Worm (Caenorhabditis elegans) whole organism, L2 larva: Measurements from ENCODE around the gene C05E11.6.

Experiments
- R02D3.7 ChIP-seq: fragments of 150-350 bp; optimal IDR thresholded peaks from 2 replicates; lab custom pipeline; 2014; ENCODE audit warnings: missing biosample characterization, missing genetic modification characterization
- elt-3 ChIP-seq: sonication (generic microtip); optimal IDR thresholded peaks from 2 replicates; lab custom pipeline; 2017; ENCODE audit warnings: missing biosample characterization, missing genetic modification characterization
- lsy-2 ChIP-seq, 2 experiments: fragments of 150-350 bp in 1 of 2; sonication (generic microtip) in 1 of 2; optimal IDR thresholded peaks; 2 replicates each; lab custom pipeline; 2014 to 2017; ENCODE audit warnings: missing biosample characterization in 2 of 2, missing genetic modification characterization in 2 of 2
- nhr-11 ChIP-seq: fragments of 150-350 bp; optimal IDR thresholded peaks from 2 replicates; lab custom pipeline; 2014; ENCODE audit warnings: missing biosample characterization, missing genetic modification characterization
- nhr-23 ChIP-seq: fragments of 150-350 bp; optimal IDR thresholded peaks from 2 replicates; lab custom pipeline; 2014; ENCODE audit warnings: missing biosample characterization, missing genetic modification reagents, missing genetic modification characterization
- nhr-77 ChIP-seq: fragments of 150-350 bp; optimal IDR thresholded peaks from 2 replicates; lab custom pipeline; 2014; ENCODE audit warnings: missing biosample characterization, missing genetic modification characterization
- skn-1 ChIP-seq: sonication (generic microtip); optimal IDR thresholded peaks from 2 replicates; lab custom pipeline; 2017; ENCODE audit warnings: missing biosample characterization, missing genetic modification characterization
- snpc-4 ChIP-seq: fragments of 150-350 bp; optimal IDR thresholded peaks from 2 replicates; lab custom pipeline; 2014; ENCODE audit warnings: missing biosample characterization, missing genetic modification characterization
- unc-39 ChIP-seq: fragments of 150-350 bp; optimal IDR thresholded peaks from 2 replicates; lab custom pipeline; 2014; ENCODE audit warnings: missing biosample characterization, missing genetic modification characterization
- unc-62 ChIP-seq: fragments of 150-350 bp; optimal IDR thresholded peaks from 2 replicates; lab custom pipeline; 2014; ENCODE audit warnings: missing biosample characterization, missing genetic modification reagents, missing genetic modification characterization

ce11 chrX:4576272-4576671, 14.3 kb downstream of the C05E11.6 start:
- TF ChIP-seq lsy-2 (tag; optimal IDR thresholded peaks at IDR 0.05; lab: Kevin White, UChicago), result no peak
- no peak for TF ChIP-seq unc-62 (GFP tag; lab: Kevin White, UChicago)
- TF ChIP-seq snpc-4 (tag; lab: Kevin White, UChicago), result no peak
- TF ChIP-seq nhr-77 (tag; lab: Kevin White, UChicago), result no peak
- no peak for TF ChIP-seq skn-1
- TF ChIP-seq unc-39 (tag; lab: Kevin White, UChicago), result no peak
- TF ChIP-seq nhr-23 (tag; lab: Kevin White, UChicago), result no peak
- TF ChIP-seq nhr-11, result no peak
- TF ChIP-seq R02D3.7 (tag; lab: Kevin White, UChicago), result no peak
- TF ChIP-seq elt-3 (tag; lab: Kevin White, UChicago), result no peak
